Worm (Caenorhabditis elegans) whole organism, L4/young adult: ENCODE results near the gene ncr-1.

Experiments
- dao-5 ChIP-seq: sonication (generic microtip); optimal IDR thresholded peaks from 2 replicates; lab custom pipeline; 2016; ENCODE audit warnings: missing genotype, missing genetic modification characterization, moderate library complexity, missing compliant biosample characterization
- him-1 ChIP-seq: sonication (generic microtip); optimal IDR thresholded peaks from 2 replicates; lab custom pipeline; 2016; ENCODE audit warnings: missing genotype, missing genetic modification reagents, missing genetic modification characterization, missing compliant biosample characterization

- no peak for TF ChIP-seq him-1 (tag; lab: Kevin White, UChicago)
- no peak for TF ChIP-seq dao-5 (tag; lab: Kevin White, UChicago)
Measured at ce11 chrX:4424254-4424653, 64.4 kb downstream of the ncr-1 start.
